Worm (Caenorhabditis elegans) whole organism, young adult: ENCODE measurements around the gene sand-1.
A peak's percentile ranks its signal among the peaks of the same experiment; 100 is the strongest.

Source experiments
- B0261.1 ChIP-seq: sonication (generic microtip); optimal IDR thresholded peaks from 2 replicates; lab custom pipeline; 2016; ENCODE audit warnings: mild to moderate bottlenecking, missing genetic modification characterization, moderate library complexity, missing compliant biosample characterization
- C06A6.2 ChIP-seq: fragments of 200-800 bp; sonication (Bioruptor generic); conservative IDR thresholded peaks from 2 replicates; pipeline ENCODE4 v1.3.6; 2022; ENCODE audit warnings: missing genetic modification characterization, missing compliant biosample characterization
- D2030.7 ChIP-seq: fragments of 200-800 bp; sonication (Bioruptor generic); IDR thresholded peaks from 2 replicates; pipeline ENCODE4 v1.3.6; 2022; ENCODE audit warnings: missing genetic modification reagents, missing genetic modification characterization, missing compliant biosample characterization
- F23B12.7 ChIP-seq: sonication (generic microtip); optimal IDR thresholded peaks from 2 replicates; lab custom pipeline; 2017; ENCODE audit warnings: missing genetic modification characterization, mild to moderate bottlenecking, missing compliant biosample characterization, antibody characterized with exemption, moderate library complexity; ENCODE audit not compliant: insufficient read depth
- F33H1.4 ChIP-seq: fragments of 200-800 bp; sonication (Bioruptor generic); IDR thresholded peaks from 2 replicates; pipeline ENCODE4 v1.3.6; 2022; ENCODE audit warnings: missing genetic modification reagents, missing genetic modification characterization, missing compliant biosample characterization
- F52B5.7 ChIP-seq: sonication (generic microtip); optimal IDR thresholded peaks from 2 replicates; lab custom pipeline; 2016; ENCODE audit warnings: mild to moderate bottlenecking, missing genetic modification characterization, missing compliant biosample characterization
- F57C9.4 ChIP-seq: sonication (generic microtip); optimal IDR thresholded peaks from 2 replicates; lab custom pipeline; 2017; ENCODE audit warnings: mild to moderate bottlenecking, missing genetic modification characterization, missing compliant biosample characterization
- T26A5.8 ChIP-seq: sonication (generic microtip); optimal IDR thresholded peaks from 2 replicates; lab custom pipeline; 2016; ENCODE audit warnings: missing genetic modification characterization, missing compliant biosample characterization
- Y53F4B.3 ChIP-seq: fragments of 200-800 bp; sonication (Bioruptor generic); IDR thresholded peaks from 2 replicates; pipeline ENCODE4 v1.3.6; 2022; ENCODE audit warnings: missing genetic modification reagents, missing genetic modification characterization, missing compliant biosample characterization
- Y53G8AR.9 ChIP-seq: fragments of 200-800 bp; sonication (Bioruptor generic); conservative IDR thresholded peaks from 2 replicates; pipeline ENCODE4 v1.3.6; 2022; ENCODE audit warnings: missing genetic modification reagents, missing genetic modification characterization, missing compliant biosample characterization
- Y56A3A.18 ChIP-seq: fragments of 200-800 bp; sonication (Bioruptor generic); IDR thresholded peaks from 2 replicates; pipeline ENCODE4 v1.3.6; 2022; ENCODE audit warnings: missing genetic modification reagents, missing genetic modification characterization, missing compliant biosample characterization
- ZK185.1 ChIP-seq: sonication (generic microtip); optimal IDR thresholded peaks from 2 replicates; lab custom pipeline; 2016; ENCODE audit warnings: mild to moderate bottlenecking, missing genetic modification characterization, missing compliant biosample characterization; ENCODE audit not compliant: poor library complexity, severe bottlenecking
- athp-1 ChIP-seq: sonication (generic microtip); optimal IDR thresholded peaks from 2 replicates; lab custom pipeline; 2017; ENCODE audit warnings: mild to moderate bottlenecking, missing genetic modification characterization, missing compliant biosample characterization
- attf-6 ChIP-seq: fragments of 200-800 bp; sonication (Bioruptor generic); IDR thresholded peaks from 2 replicates; pipeline ENCODE4 v1.3.6; 2022; ENCODE audit warnings: missing genetic modification reagents, missing genetic modification characterization, missing compliant biosample characterization
- bed-1 ChIP-seq: fragments of 200-800 bp; sonication (Bioruptor generic); IDR thresholded peaks from 2 replicates; pipeline ENCODE4 v1.3.6; 2022; ENCODE audit warnings: missing genetic modification reagents, missing genetic modification characterization, missing compliant biosample characterization
- cebp-2 ChIP-seq: fragments of 200-800 bp; sonication (Bioruptor generic); IDR thresholded peaks from 2 replicates; pipeline ENCODE4 v1.3.6; 2022; ENCODE audit warnings: missing genetic modification characterization, missing compliant biosample characterization
- ceh-100 ChIP-seq: fragments of 200-800 bp; sonication (Bioruptor generic); IDR thresholded peaks from 2 replicates; pipeline ENCODE4 v1.3.6; 2022; ENCODE audit warnings: missing genetic modification reagents, missing genetic modification characterization, missing compliant biosample characterization
- chd-7 ChIP-seq: sonication (generic microtip); optimal IDR thresholded peaks from 2 replicates; lab custom pipeline; 2016; ENCODE audit warnings: mild to moderate bottlenecking, missing genetic modification characterization, moderate library complexity, missing compliant biosample characterization
- die-1 ChIP-seq: sonication (generic microtip); optimal IDR thresholded peaks from 2 replicates; lab custom pipeline; 2016; ENCODE audit warnings: missing genotype, mild to moderate bottlenecking, missing genetic modification characterization, missing compliant biosample characterization
- dpff-1 ChIP-seq: sonication (generic microtip); optimal IDR thresholded peaks from 2 replicates; lab custom pipeline; 2017; ENCODE audit warnings: mild to moderate bottlenecking, missing genetic modification characterization, missing compliant biosample characterization
- hlh-12 ChIP-seq: sonication (generic microtip); optimal IDR thresholded peaks from 2 replicates; lab custom pipeline; 2016; ENCODE audit warnings: missing genetic modification characterization, missing compliant biosample characterization
- hsf-1 ChIP-seq: fragments of 200-800 bp; sonication (Bioruptor generic); IDR thresholded peaks from 2 replicates; pipeline ENCODE4 v1.3.6; 2022; ENCODE audit warnings: missing genetic modification reagents, missing genetic modification characterization, missing compliant biosample characterization
- madf-3 ChIP-seq: fragments of 200-800 bp; sonication (Bioruptor generic); IDR thresholded peaks from 2 replicates; pipeline ENCODE4 v1.3.6; 2022; ENCODE audit warnings: missing genetic modification reagents, missing genetic modification characterization, missing compliant biosample characterization
- nfya-1 ChIP-seq: sonication (generic microtip); optimal IDR thresholded peaks from 2 replicates; lab custom pipeline; 2017; ENCODE audit warnings: antibody characterized with exemption, missing compliant biosample characterization, missing genetic modification characterization, borderline replicate concordance; ENCODE audit not compliant: insufficient read depth
- nhr-179 ChIP-seq: sonication (generic microtip); optimal IDR thresholded peaks from 2 replicates; lab custom pipeline; 2016; ENCODE audit warnings: mild to moderate bottlenecking, missing genetic modification characterization, missing compliant biosample characterization
- nhr-80 ChIP-seq: sonication (generic microtip); optimal IDR thresholded peaks from 2 replicates; lab custom pipeline; 2016; ENCODE audit warnings: missing genetic modification characterization, missing compliant biosample characterization
- nhr-90 ChIP-seq: sonication (generic microtip); optimal IDR thresholded peaks from 2 replicates; lab custom pipeline; 2016; ENCODE audit warnings: missing genotype, mild to moderate bottlenecking, missing genetic modification characterization, missing compliant biosample characterization
- pbrm-1 ChIP-seq: fragments of 200-800 bp; sonication (Bioruptor generic); IDR thresholded peaks from 2 replicates; pipeline ENCODE4 v1.3.6; 2022; ENCODE audit warnings: missing genetic modification reagents, missing genetic modification characterization, missing compliant biosample characterization
- pha-4 ChIP-seq: fragments of 150-350 bp; sonication (generic microtip); optimal IDR thresholded peaks from 2 replicates; lab custom pipeline; 2014; ENCODE audit warnings: missing biosample characterization, missing genetic modification reagents, missing genetic modification characterization
- sea-2 ChIP-seq: fragments of 200-800 bp; sonication (Bioruptor generic); IDR thresholded peaks from 2 replicates; pipeline ENCODE4 v1.3.6; 2022; ENCODE audit warnings: missing genetic modification characterization, missing compliant biosample characterization
- snpc-1.3 ChIP-seq: sonication (generic microtip); optimal IDR thresholded peaks from 2 replicates; lab custom pipeline; 2017; ENCODE audit warnings: missing genetic modification characterization, mild to moderate bottlenecking, missing compliant biosample characterization, antibody characterized with exemption, moderate library complexity, missing genotype, missing genetic modification reagents; ENCODE audit not compliant: insufficient read depth
- unc-62 ChIP-seq: fragments of 150-350 bp; optimal IDR thresholded peaks from 2 replicates; lab custom pipeline; 2014; ENCODE audit warnings: missing biosample characterization, missing genetic modification reagents, missing genetic modification characterization
- zim-3 ChIP-seq: sonication (generic microtip); optimal IDR thresholded peaks from 2 replicates; lab custom pipeline; 2017; ENCODE audit warnings: mild to moderate bottlenecking, missing genetic modification characterization, moderate library complexity, missing compliant biosample characterization
- ztf-25 ChIP-seq: fragments of 200-800 bp; sonication (Bioruptor generic); IDR thresholded peaks from 2 replicates; pipeline ENCODE4 v1.3.6; 2022; ENCODE audit warnings: missing genetic modification reagents, missing genetic modification characterization, missing compliant biosample characterization
- ztf-26 ChIP-seq: sonication (generic microtip); optimal IDR thresholded peaks from 2 replicates; lab custom pipeline; 2017; ENCODE audit warnings: missing genetic modification characterization, missing compliant biosample characterization

sand-1 gene

DNA sequence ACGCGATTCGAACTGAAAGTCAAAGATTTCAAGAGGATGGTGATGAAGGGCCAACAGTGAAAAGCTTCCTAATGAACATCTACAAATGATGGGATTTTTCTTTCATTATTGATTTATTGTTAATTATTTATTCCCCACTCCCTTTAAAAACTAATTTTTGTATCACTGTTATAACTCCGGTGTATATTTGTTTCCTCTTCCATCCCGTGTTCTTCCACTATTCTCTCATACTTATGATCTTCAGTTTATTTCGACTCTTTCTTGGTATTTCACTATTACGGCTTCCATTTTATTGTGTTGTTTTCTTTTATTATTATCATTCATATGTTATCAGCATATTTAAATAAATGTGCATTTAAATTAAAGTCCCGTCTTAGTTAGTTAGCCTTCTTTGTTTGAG lies 7.7 kb downstream of the sand-1 start:
- 0 out of 2 replicates have a peak, but pooled peaks have one; percentile 6 for TF ChIP-seq C06A6.2 (GFP tag; lab: Robert Waterston, UW)
- no peak for TF ChIP-seq hlh-12 (tag; lab: Kevin White, UChicago)
- no peak for TF ChIP-seq ztf-26
- no peak for TF ChIP-seq athp-1 (tag; lab: Kevin White, UChicago)
- TF ChIP-seq nhr-90 (tag; lab: Kevin White, UChicago): peak; percentile 44
- peak; percentile 24 for TF ChIP-seq ZK185.1 (tag; lab: Kevin White, UChicago)
- peak; percentile 34 for TF ChIP-seq snpc-1.3 (tag; lab: Kevin White, UChicago)
- no peak for TF ChIP-seq pbrm-1 (GFP tag; lab: Robert Waterston, UW)
- TF ChIP-seq sea-2: no peak
- peak; percentile 47 for TF ChIP-seq F23B12.7
- TF ChIP-seq T26A5.8 (tag; lab: Kevin White, UChicago): no peak
- peak; percentile 66 for TF ChIP-seq nhr-80 (tag; lab: Kevin White, UChicago)
- TF ChIP-seq, all 124 proteins: peak for 6

- TF ChIP-seq Y53G8AR.9 (GFP tag; lab: Robert Waterston, UW): 0 out of 2 replicates have a peak, but pooled peaks have one; percentile 9
- TF ChIP-seq F57C9.4 (tag; lab: Kevin White, UChicago): no peak
- TF ChIP-seq zim-3 (tag; lab: Kevin White, UChicago): peak; percentile 35
- TF ChIP-seq dpff-1 (tag; lab: Kevin White, UChicago): no peak
- peak; percentile 51 for TF ChIP-seq F52B5.7 (tag; lab: Kevin White, UChicago)
- no peak for TF ChIP-seq die-1 (tag; lab: Kevin White, UChicago)
- no peak for TF ChIP-seq unc-62 (GFP tag; lab: Kevin White, UChicago)
- no peak for TF ChIP-seq athp-1 (tag; lab: Kevin White, UChicago)
- no peak for TF ChIP-seq F33H1.4 (GFP tag; lab: Robert Waterston, UW)
- no peak for TF ChIP-seq pha-4 (tag; lab: Kevin White, UChicago)
- no peak for TF ChIP-seq D2030.7 (GFP tag; lab: Robert Waterston, UW)
- TF ChIP-seq nhr-90 (tag; lab: Kevin White, UChicago): no peak
- 0 out of 2 replicates have a peak, but pooled peaks have one; percentile 4 for TF ChIP-seq cebp-2 (GFP tag; lab: Robert Waterston, UW)
- 0 out of 2 replicates have a peak, but pooled peaks have one; percentile 7 for TF ChIP-seq Y56A3A.18 (GFP tag; lab: Robert Waterston, UW)
- TF ChIP-seq, all 124 proteins: peak for 5
Measured at ce11 chrIV:5374946-5375345, 8.3 kb downstream of the sand-1 start.

- no peak for TF ChIP-seq F57C9.4 (tag; lab: Kevin White, UChicago)
- peak; percentile 77 for TF ChIP-seq nhr-80 (tag; lab: Kevin White, UChicago)
Measured at ce11 chrIV:5377062-5377461, 10.4 kb downstream of the sand-1 start, which contains the start of gene elo-5. TSS of gene elo-5 (minus strand) at chrIV:5377117.

ce11 chrIV:5380140-5380539 lies 13.5 kb downstream of the sand-1 start:
- TF ChIP-seq nhr-80 (tag; lab: Kevin White, UChicago) (peak; percentile 67), madf-3 (GFP tag; lab: Robert Waterston, UW) (no peak), chd-7 (no peak), ztf-26 (no peak)

ce11 chrIV:5381334-5381733 lies 14.7 kb downstream of the sand-1 start, which contains the start of gene F41H10.2:
TSS of gene F41H10.2 (plus strand) at chrIV:5381634.
- TF ChIP-seq Y53F4B.3 (GFP tag; lab: Robert Waterston, UW) (no peak), ZK185.1 (tag; lab: Kevin White, UChicago) (no peak), die-1 (tag; lab: Kevin White, UChicago) (no peak), attf-6 (GFP tag; lab: Robert Waterston, UW) (no peak), ztf-25 (GFP tag; lab: Robert Waterston, UW) (no peak), athp-1 (tag; lab: Kevin White, UChicago) (no peak), nfya-1 (tag; lab: Kevin White, UChicago) (no peak), nhr-179 (tag; lab: Kevin White, UChicago) (no peak), nhr-80 (tag; lab: Kevin White, UChicago) (no peak), D2030.7 (GFP tag; lab: Robert Waterston, UW) (no peak), pha-4 (tag; lab: Kevin White, UChicago) (no peak), hsf-1 (GFP tag; lab: Robert Waterston, UW) (no peak), dpff-1 (tag; lab: Kevin White, UChicago) (no peak), bed-1 (no peak), pbrm-1 (GFP tag; lab: Robert Waterston, UW) (no peak), B0261.1 (tag; lab: Kevin White, UChicago) (no peak), ceh-100 (GFP tag; lab: Robert Waterston, UW) (no peak)
